Worm (Caenorhabditis elegans): Measurements from ENCODE around the gene ceh-43.

The ceh-43 gene

ce11 chrIII:4417956-4418355 lies 31.8 kb downstream of the ceh-43 start, which contains the start of the genes R07E5.19 and pdcd-2:
TSS of gene R07E5.19 (minus strand) at chrIII:4418056.
TSS of gene pdcd-2 (minus strand) at chrIII:4418057.
- TF ChIP-seq unc-39 (tag; optimal IDR thresholded peaks at IDR 0.05) (no peak), lin-39 (tag; optimal IDR thresholded peaks at IDR 0.05) (no peak), ceh-16 (tag; optimal IDR thresholded peaks at IDR 0.05) (no peak), egl-27 (tag; optimal IDR thresholded peaks at IDR 0.05) (no peak), mdl-1 (tag; optimal IDR thresholded peaks at IDR 0.05) (no peak), lin-15B (tag; optimal IDR thresholded peaks at IDR 0.05) (no peak), lsy-12 (tag; optimal IDR thresholded peaks at IDR 0.05) (no peak), elt-1 (tag; optimal IDR thresholded peaks at IDR 0.05) (no peak), skn-1 (tag; optimal IDR thresholded peaks at IDR 0.05) (no peak), tbx-2 (tag; optimal IDR thresholded peaks at IDR 0.05) (no peak), hmg-11 (tag; optimal IDR thresholded peaks at IDR 0.05) (no peak), nhr-43 (tag; optimal IDR thresholded peaks at IDR 0.05; ENCODE audit: poor library complexity, severe bottlenecking) (no peak), nhr-11 (tag; optimal IDR thresholded peaks at IDR 0.05) (no peak), ceh-28 (tag; optimal IDR thresholded peaks at IDR 0.05) (no peak)

- TF ChIP-seq zag-1 (tag; optimal IDR thresholded peaks at IDR 0.05) (no peak), nhr-11 (tag; optimal IDR thresholded peaks at IDR 0.05) (no peak), lsy-12 (tag; optimal IDR thresholded peaks at IDR 0.05) (no peak), skn-1 (tag; optimal IDR thresholded peaks at IDR 0.05) (no peak), unc-39 (tag; optimal IDR thresholded peaks at IDR 0.05) (no peak), aly-2 (tag; optimal IDR thresholded peaks at IDR 0.05) (no peak), snpc-4 (tag; optimal IDR thresholded peaks at IDR 0.05) (no peak), ztf-4 (tag; optimal IDR thresholded peaks at IDR 0.05) (no peak), ceh-9 (tag; optimal IDR thresholded peaks at IDR 0.05) (no peak), lin-15B (tag; optimal IDR thresholded peaks at IDR 0.05) (no peak)
Observed at ce11 chrIII:4415135-4415534, 34.6 kb downstream of the ceh-43 start, which contains the start of gene R07E5.11. TSS of gene R07E5.11 (minus strand) at chrIII:4415235.

- TF ChIP-seq elt-2 (tag; optimal IDR thresholded peaks at IDR 0.05) (peak; percentile 30), nhr-43 (tag; optimal IDR thresholded peaks at IDR 0.05; ENCODE audit: poor library complexity, severe bottlenecking) (peak; percentile 71), nfya-1 (tag; optimal IDR thresholded peaks at IDR 0.05; ENCODE audit: insufficient read depth) (peak; percentile 55), hmg-11 (tag; optimal IDR thresholded peaks at IDR 0.05) (peak; percentile 43), lin-39 (tag; optimal IDR thresholded peaks at IDR 0.05) (peak; percentile 33), lin-15B (tag; optimal IDR thresholded peaks at IDR 0.05) (peak; percentile 0), tbx-2 (tag; optimal IDR thresholded peaks at IDR 0.05) (peak; percentile 9), nhr-23 (tag; optimal IDR thresholded peaks at IDR 0.05) (peak; percentile 29), lsy-12 (tag; optimal IDR thresholded peaks at IDR 0.05) (peak; percentile 63), pha-4 (tag; optimal IDR thresholded peaks at IDR 0.05) (peak; percentile 14), snpc-4 (tag; optimal IDR thresholded peaks at IDR 0.05) (peak; percentile 98), nhr-25 (tag; optimal IDR thresholded peaks at IDR 0.05) (peak; percentile 22)
Observed at ce11 chrIII:4414041-4414440, 35.7 kb downstream of the ceh-43 start.

ce11 chrIII:4413099-4413498 lies 36.6 kb downstream of the ceh-43 start, which contains the start of gene mpc-1:
TSS of gene mpc-1 (plus strand) at chrIII:4413457.
- no peak for TF ChIP-seq unc-62 (GFP tag; optimal IDR thresholded peaks at IDR 0.05)
- peak in 2 of 3 experiments; percentile 68 to 80 for TF ChIP-seq elt-3 (tag; optimal IDR thresholded peaks at IDR 0.05)
- peak; percentile 48 for TF ChIP-seq skn-1 (tag; optimal IDR thresholded peaks at IDR 0.05)
- peak; percentile 19 for TF ChIP-seq ceh-28 (tag; optimal IDR thresholded peaks at IDR 0.05)
- no peak for TF ChIP-seq ceh-16 (tag; optimal IDR thresholded peaks at IDR 0.05)
- no peak for TF ChIP-seq nhr-77 (tag; optimal IDR thresholded peaks at IDR 0.05)
- peak; percentile 51 for TF ChIP-seq jun-1 (tag; optimal IDR thresholded peaks at IDR 0.05)
- peak; percentile 95 for TF ChIP-seq pqm-1 (tag; optimal IDR thresholded peaks at IDR 0.05)
- TF ChIP-seq snpc-4 (tag; optimal IDR thresholded peaks at IDR 0.05) = peak; percentile 57
- peak; percentile 64 for TF ChIP-seq pha-4 (tag; optimal IDR thresholded peaks at IDR 0.05)
- peak; percentile 89 for TF ChIP-seq elt-2 (tag; optimal IDR thresholded peaks at IDR 0.05)

ce11 chrIII:4412108-4413009 lies 37.4 kb downstream of the ceh-43 start:
- peak; percentile 72 for TF ChIP-seq snpc-4 (tag; optimal IDR thresholded peaks at IDR 0.05)
- peak; percentile 10 for TF ChIP-seq pqm-1 (tag; optimal IDR thresholded peaks at IDR 0.05)
- TF ChIP-seq ceh-28 (tag; optimal IDR thresholded peaks at IDR 0.05) = no peak
- peak; percentile 22 for TF ChIP-seq jun-1 (tag; optimal IDR thresholded peaks at IDR 0.05)
- TF ChIP-seq nhr-23 (tag; optimal IDR thresholded peaks at IDR 0.05) = no peak
- peak; percentile 49 for TF ChIP-seq nfya-1 (tag; optimal IDR thresholded peaks at IDR 0.05; ENCODE audit: insufficient read depth)
- no peak for TF ChIP-seq mml-1 (tag; optimal IDR thresholded peaks at IDR 0.05)
- TF ChIP-seq fos-1 (tag; optimal IDR thresholded peaks at IDR 0.05) = no peak
- TF ChIP-seq elt-2 (tag; optimal IDR thresholded peaks at IDR 0.05) = peak; percentile 36
- TF ChIP-seq pha-4 (tag; optimal IDR thresholded peaks at IDR 0.05) = peak; percentile 30
- TF ChIP-seq lin-15B (tag; optimal IDR thresholded peaks at IDR 0.05) = peak; percentile 8
- no peak for TF ChIP-seq egl-27 (tag; optimal IDR thresholded peaks at IDR 0.05)

Data from whole organism, L3 larva.